Fruit fly (Drosophila melanogaster): Measurements from ENCODE around the gene CG3552.

Gene CG3552

DNA sequence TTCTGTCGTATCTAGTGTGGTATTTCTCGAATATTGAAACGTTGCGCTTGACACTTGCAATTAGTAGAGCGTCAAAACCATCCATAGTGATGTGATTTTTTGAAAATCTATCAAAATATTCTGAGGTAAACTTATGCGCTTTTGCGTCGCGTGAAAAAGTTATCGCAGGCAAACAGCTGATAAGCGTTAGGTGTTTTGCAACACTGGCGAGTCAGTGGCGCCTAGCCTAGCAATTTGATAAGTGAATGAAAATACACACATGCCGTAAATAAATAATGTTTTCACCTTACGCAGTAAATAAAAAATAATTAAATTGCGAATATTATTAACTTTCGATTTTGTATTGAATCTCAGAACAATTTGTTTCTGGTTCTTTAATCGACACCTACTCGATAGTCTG is 20.8 kb upstream of the CG3552 start, which contains the start of gene CG42526 (continued):
- TF ChIP-seq tap (tag; optimal IDR thresholded peaks at IDR 0.05) = no peak
- TF ChIP-seq nerfin-1 (tag; optimal IDR thresholded peaks at IDR 0.05) = no peak
- peak; percentile 28 to 50 for TF ChIP-seq Hr51 (GFP tag; optimal IDR thresholded peaks at IDR 0.05)
- TF ChIP-seq CG2678 (tag; optimal IDR thresholded peaks at IDR 0.05) = no peak
- no peak for TF ChIP-seq exex (tag; optimal IDR thresholded peaks at IDR 0.05)
- TF ChIP-seq rib (GFP tag; IDR thresholded peaks at IDR 0.05) = no peak
- no peak for TF ChIP-seq CG11093 (GFP tag; IDR thresholded peaks at IDR 0.05)
- TF ChIP-seq CG43689 (GFP tag; IDR thresholded peaks at IDR 0.05) = 0 out of 2 replicates have a peak, but pooled peaks have one; percentile 10
- peak; percentile 30 for TF ChIP-seq Sox102F (GFP tag; optimal IDR thresholded peaks at IDR 0.05)
- TF ChIP-seq CG17361 (GFP tag; IDR thresholded peaks at IDR 0.05) = no peak
- no peak for TF ChIP-seq CG15601 (tag; optimal IDR thresholded peaks at IDR 0.05)
- no peak for TF ChIP-seq fd64A (GFP tag; optimal IDR thresholded peaks at IDR 0.05)
- TF ChIP-seq CG8388 (GFP tag; optimal IDR thresholded peaks at IDR 0.05) = peak; percentile 1
- TF ChIP-seq grau (tag; optimal IDR thresholded peaks at IDR 0.05) = peak; percentile 53
- TF ChIP-seq disco-r (GFP tag; optimal IDR thresholded peaks at IDR 0.05) = no peak
- no peak for TF ChIP-seq ftz-f1 (GFP tag; optimal IDR thresholded peaks at IDR 0.05)
- TF ChIP-seq peb (GFP tag; IDR thresholded peaks at IDR 0.05) = no peak
- peak; percentile 52 for TF ChIP-seq HLH54F (GFP tag; optimal IDR thresholded peaks at IDR 0.05)
- TF ChIP-seq CG11085 (GFP tag; IDR thresholded peaks at IDR 0.05) = no peak
- TF ChIP-seq CG34422 (GFP tag; IDR thresholded peaks at IDR 0.05) = no peak; the same call in 2 of the 3 replicates
- no peak for TF ChIP-seq hkb (optimal IDR thresholded peaks at IDR 0.05)
- TF ChIP-seq hkb (GFP tag; IDR thresholded peaks at IDR 0.05) = peak; percentile 28; the same call in 1 of the 2 replicates
- peak; percentile 6 for TF ChIP-seq slou (GFP tag; optimal IDR thresholded peaks at IDR 0.05)
- peak; percentile 9 for TF ChIP-seq CG4617 (GFP tag; optimal IDR thresholded peaks at IDR 0.05; ENCODE audit: borderline replicate concordance)
- no peak for TF ChIP-seq Stat92E (GFP tag; optimal IDR thresholded peaks at IDR 0.05)
- peak; percentile 45; the same call in 1 of the 2 replicates for TF ChIP-seq hbn (GFP tag; IDR thresholded peaks at IDR 0.05; ENCODE audit: partially characterized antibody)
- no peak for TF ChIP-seq oc (tag; optimal IDR thresholded peaks at IDR 0.05)
- no peak for TF ChIP-seq hth (optimal IDR thresholded peaks at IDR 0.05)
- TF ChIP-seq CG12942 (GFP tag; optimal IDR thresholded peaks at IDR 0.05) = peak; percentile 27
- TF ChIP-seq D19A (tag; optimal IDR thresholded peaks at IDR 0.05) = no peak
- TF ChIP-seq zfh1 (GFP tag; IDR thresholded peaks at IDR 0.05) = 0 out of 3 replicates have a peak, but pooled peaks have one; percentile 16
- TF ChIP-seq emc (GFP tag; optimal IDR thresholded peaks at IDR 0.05) = no peak
- TF ChIP-seq CkIIα-i1 (GFP tag; IDR thresholded peaks at IDR 0.05) = no peak
- TF ChIP-seq CG10979 (tag; optimal IDR thresholded peaks at IDR 0.05) = no peak
- TF ChIP-seq CG7745 (tag; optimal IDR thresholded peaks at IDR 0.05) = no peak
- no peak for TF ChIP-seq CG6654 (GFP tag; optimal IDR thresholded peaks at IDR 0.05)
- TF ChIP-seq CG11696 (GFP tag; IDR thresholded peaks at IDR 0.05) = no peak
- TF ChIP-seq Abd-B (GFP tag; optimal IDR thresholded peaks at IDR 0.05) = peak; percentile 2
- no peak for TF ChIP-seq CG14441 (GFP tag; IDR thresholded peaks at IDR 0.05)
- TF ChIP-seq CG7963 (GFP tag; IDR thresholded peaks at IDR 0.05; ENCODE audit: partially characterized antibody) = no peak
- no peak for TF ChIP-seq ara (GFP tag; IDR thresholded peaks at IDR 0.05)
- no peak; the same call in 2 of the 3 replicates for TF ChIP-seq zen2 (GFP tag; IDR thresholded peaks at IDR 0.05; ENCODE audit: partially characterized antibody)
- TF ChIP-seq tgo (GFP tag; IDR thresholded peaks at IDR 0.05) = no peak
- TF ChIP-seq Doc3 (GFP tag; IDR thresholded peaks at IDR 0.05; ENCODE audit: partially characterized antibody) = peak; percentile 61
- peak; percentile 22 for TF ChIP-seq MESR4 (GFP tag; optimal IDR thresholded peaks at IDR 0.05)
- peak in 1 of 2 experiments; percentile 39 for TF ChIP-seq chif (GFP tag; optimal IDR thresholded peaks at IDR 0.05)
- TF ChIP-seq gsb (GFP tag; IDR thresholded peaks at IDR 0.05) = no peak
- TF ChIP-seq CG3847 (GFP tag; IDR thresholded peaks at IDR 0.05) = peak; percentile 14; the same call in 1 of the 2 replicates
- no peak for TF ChIP-seq CG1832 (GFP tag; optimal IDR thresholded peaks at IDR 0.05)
- TF ChIP-seq MTF-1 (GFP tag; optimal IDR thresholded peaks at IDR 0.05; ENCODE audit: borderline replicate concordance) = no peak

Data from whole organism, embryonic.